Worm (Caenorhabditis elegans) whole organism, L4 larva: ENCODE results near the gene Y49E10.16.

Source experiments
- F49E8.2 ChIP-seq: sonication (generic microtip); optimal IDR thresholded peaks from 2 replicates; lab custom pipeline; 2016; ENCODE audit warnings: missing compliant biosample characterization, mild to moderate bottlenecking, missing genetic modification characterization, borderline replicate concordance
- T26A8.4 ChIP-seq: fragments of 200-800 bp; sonication (Bioruptor generic); IDR thresholded peaks from 2 replicates; pipeline ENCODE4 v1.3.6; 2022; ENCODE audit warnings: missing genetic modification characterization, missing compliant biosample characterization
- Y75B8A.6 ChIP-seq: fragments of 200-800 bp; sonication (Bioruptor generic); IDR thresholded peaks from 2 replicates; pipeline ENCODE4 v1.3.6; 2022; ENCODE audit warnings: missing genetic modification reagents, missing genetic modification characterization, missing compliant biosample characterization
- ZK546.5 ChIP-seq, 2 experiments: sonication (generic microtip); optimal IDR thresholded peaks; 2 replicates each; lab custom pipeline; 2017; ENCODE audit warnings: missing biosample characterization in 2 of 2, missing genetic modification characterization in 2 of 2
- aha-1 ChIP-seq: fragments of 150-350 bp; peaks from one replicate; lab custom pipeline; 2014; ENCODE audit warnings: missing biosample characterization, missing genetic modification characterization
- aly-2 ChIP-seq: sonication (generic microtip); optimal IDR thresholded peaks from 2 replicates; lab custom pipeline; 2018; ENCODE audit warnings: missing biosample characterization, missing genetic modification characterization
- ama-1 ChIP-seq: fragments of 150-350 bp; optimal IDR thresholded peaks from 2 replicates; lab custom pipeline; 2014; ENCODE audit warnings: inconsistent platforms, mixed read lengths
- ceh-20 ChIP-seq: fragments of 200-800 bp; sonication (Bioruptor generic); IDR thresholded peaks from 2 replicates; pipeline ENCODE4 v1.3.6; 2022; ENCODE audit warnings: missing genetic modification reagents, missing genetic modification characterization, missing compliant biosample characterization
- ceh-28 ChIP-seq: fragments of 150-350 bp; optimal IDR thresholded peaks from 2 replicates; lab custom pipeline; 2014; ENCODE audit warnings: missing biosample characterization, missing genetic modification reagents, missing genetic modification characterization
- ceh-44 ChIP-seq: fragments of 200-800 bp; sonication (Bioruptor generic); IDR thresholded peaks from 2 replicates; pipeline ENCODE4 v1.3.6; 2022; ENCODE audit warnings: missing genetic modification reagents, missing genetic modification characterization, missing compliant biosample characterization
- ces-1 ChIP-seq: fragments of 150-350 bp; sonication (generic microtip); optimal IDR thresholded peaks from 4 replicates; lab custom pipeline; 2014; ENCODE audit warnings: missing biosample characterization, missing genetic modification reagents, missing genetic modification characterization
- cey-2 ChIP-seq: sonication (generic microtip); optimal IDR thresholded peaks from 3 replicates; lab custom pipeline; 2017; ENCODE audit warnings: missing genetic modification characterization, mild to moderate bottlenecking, missing compliant biosample characterization, antibody characterized with exemption, borderline replicate concordance; ENCODE audit not compliant: insufficient read depth
- daf-12 ChIP-seq: fragments of 150-350 bp; optimal IDR thresholded peaks from 2 replicates; lab custom pipeline; 2014; ENCODE audit warnings: missing biosample characterization, missing genetic modification reagents, missing genetic modification characterization
- daf-16 ChIP-seq, 3 experiments: sonication (generic microtip); optimal IDR thresholded peaks; 2 replicates each; lab custom pipeline; 2016 to 2017; ENCODE audit warnings: missing genetic modification characterization in 3 of 3, missing genetic modification reagents in 3 of 3, mild to moderate bottlenecking in 2 of 3, missing compliant biosample characterization in 2 of 3, missing biosample characterization in 1 of 3, moderate library complexity in 1 of 3
- dmd-6 ChIP-seq: fragments of 200-800 bp; sonication (Bioruptor generic); IDR thresholded peaks from 2 replicates; pipeline ENCODE4 v1.3.6; 2022; ENCODE audit warnings: missing genetic modification reagents, missing genetic modification characterization, missing compliant biosample characterization
- duxl-1 ChIP-seq: sonication (generic microtip); optimal IDR thresholded peaks from 2 replicates; lab custom pipeline; 2016; ENCODE audit warnings: mild to moderate bottlenecking, missing genetic modification characterization, moderate library complexity, missing compliant biosample characterization; ENCODE audit not compliant: poor library complexity
- dve-1 ChIP-seq: sonication (generic microtip); optimal IDR thresholded peaks from 2 replicates; lab custom pipeline; 2017; ENCODE audit warnings: antibody characterized with exemption, mild to moderate bottlenecking, missing genetic modification characterization, missing compliant biosample characterization; ENCODE audit not compliant: insufficient read depth
- egl-27 ChIP-seq: sonication (generic microtip); optimal IDR thresholded peaks from 3 replicates; lab custom pipeline; 2017; ENCODE audit warnings: missing biosample characterization, missing genetic modification reagents, missing genetic modification characterization
- fkh-10 ChIP-seq: fragments of 150-350 bp; optimal IDR thresholded peaks from 2 replicates; lab custom pipeline; 2014; ENCODE audit warnings: missing biosample characterization, missing genetic modification reagents, missing genetic modification characterization
- hlh-11 ChIP-seq: fragments of 200-800 bp; sonication (Bioruptor generic); optimal IDR thresholded peaks from 2 replicates; lab custom pipeline; 2018; ENCODE audit warnings: mild to moderate bottlenecking, missing genetic modification characterization, missing compliant biosample characterization
- hlh-30 ChIP-seq: sonication (generic microtip); optimal IDR thresholded peaks from 2 replicates; lab custom pipeline; 2017; ENCODE audit warnings: antibody characterized with exemption, mild to moderate bottlenecking, missing genetic modification characterization, missing compliant biosample characterization; ENCODE audit not compliant: insufficient read depth
- lim-7 ChIP-seq: fragments of 200-800 bp; sonication (Bioruptor generic); IDR thresholded peaks from 2 replicates; pipeline ENCODE4 v1.3.6; 2022; ENCODE audit warnings: missing genetic modification characterization, missing compliant biosample characterization
- lin-13 ChIP-seq: fragments of 150-350 bp; optimal IDR thresholded peaks from 2 replicates; lab custom pipeline; 2014; ENCODE audit warnings: missing biosample characterization, missing genetic modification reagents, missing genetic modification characterization
- lin-15B ChIP-seq: fragments of 150-350 bp; sonication (generic microtip); optimal IDR thresholded peaks from 3 replicates; lab custom pipeline; 2014; ENCODE audit warnings: missing biosample characterization, missing genetic modification characterization
- lin-38 ChIP-seq: fragments of 200-800 bp; sonication (Bioruptor generic); IDR thresholded peaks from 2 replicates; pipeline ENCODE4 v1.3.6; 2022; ENCODE audit warnings: missing genetic modification reagents, missing genetic modification characterization, missing compliant biosample characterization
- lin-39 ChIP-seq: fragments of 150-350 bp; optimal IDR thresholded peaks from 2 replicates; lab custom pipeline; 2014; ENCODE audit warnings: missing biosample characterization, missing genetic modification reagents, missing genetic modification characterization
- lir-3 ChIP-seq: sonication (generic microtip); optimal IDR thresholded peaks from 2 replicates; lab custom pipeline; 2016; ENCODE audit warnings: mild to moderate bottlenecking, missing genetic modification characterization, missing compliant biosample characterization
- lsy-2 ChIP-seq, 2 experiments: fragments of 150-350 bp in 1 of 2; sonication (generic microtip) in 1 of 2; optimal IDR thresholded peaks; 2 replicates each; lab custom pipeline; 2014 to 2017; ENCODE audit warnings: missing biosample characterization in 2 of 2, missing genetic modification characterization in 2 of 2
- madf-9 ChIP-seq: fragments of 200-800 bp; sonication (Bioruptor generic); conservative IDR thresholded peaks from 2 replicates; pipeline ENCODE4 v1.3.6; 2022; ENCODE audit warnings: missing genetic modification reagents, missing genetic modification characterization, missing compliant biosample characterization
- mes-2 ChIP-seq: sonication (generic microtip); optimal IDR thresholded peaks from 2 replicates; lab custom pipeline; 2016; ENCODE audit warnings: missing genotype, mild to moderate bottlenecking, missing genetic modification characterization, missing compliant biosample characterization; ENCODE audit not compliant: poor library complexity, severe bottlenecking
- nhr-102 ChIP-seq: sonication (generic microtip); optimal IDR thresholded peaks from 2 replicates; lab custom pipeline; 2016; ENCODE audit warnings: mild to moderate bottlenecking, missing genetic modification characterization, moderate library complexity, missing compliant biosample characterization
- nhr-28 ChIP-seq: fragments of 150-350 bp; optimal IDR thresholded peaks from 2 replicates; lab custom pipeline; 2014; ENCODE audit warnings: missing biosample characterization, missing genetic modification characterization
- nhr-6 ChIP-seq: fragments of 150-350 bp; optimal IDR thresholded peaks from 2 replicates; lab custom pipeline; 2014; ENCODE audit warnings: missing biosample characterization, missing genetic modification characterization
- pha-4 ChIP-seq, 2 experiments: fragments of 150-350 bp in 1 of 2; fragments of 200-800 bp in 1 of 2; sonication (Bioruptor generic) in 1 of 2; IDR thresholded peaks in 1 of 2; optimal IDR thresholded peaks in 1 of 2; 2 replicates each; pipeline versions ENCODE4 v1.3.6 to Lab custom; 2014 to 2022; ENCODE audit warnings: missing genetic modification characterization in 2 of 2, missing genetic modification reagents in 2 of 2, missing biosample characterization in 1 of 2, missing compliant biosample characterization in 1 of 2
- php-3 ChIP-seq: fragments of 200-800 bp; sonication (Bioruptor generic); IDR thresholded peaks from 2 replicates; pipeline ENCODE4 v1.3.6; 2022; ENCODE audit warnings: missing genetic modification reagents, missing genetic modification characterization, missing compliant biosample characterization
- pqm-1 ChIP-seq: sonication (generic microtip); optimal IDR thresholded peaks from 2 replicates; lab custom pipeline; 2017; ENCODE audit warnings: missing biosample characterization, missing genetic modification characterization
- rbr-2 ChIP-seq: sonication (generic microtip); optimal IDR thresholded peaks from 2 replicates; lab custom pipeline; 2016; ENCODE audit warnings: missing genotype, missing genetic modification characterization, missing compliant biosample characterization
- skn-1 ChIP-seq: fragments of 150-350 bp; optimal IDR thresholded peaks from 2 replicates; lab custom pipeline; 2014; ENCODE audit warnings: missing biosample characterization, missing genetic modification characterization
- snpc-1.2 ChIP-seq: fragments of 200-800 bp; sonication (Bioruptor generic); IDR thresholded peaks from 2 replicates; pipeline ENCODE4 v1.3.6; 2022; ENCODE audit warnings: missing genetic modification reagents, missing genetic modification characterization, missing compliant biosample characterization
- spr-1 ChIP-seq: sonication (generic microtip); optimal IDR thresholded peaks from 2 replicates; lab custom pipeline; 2016; ENCODE audit warnings: mild to moderate bottlenecking, missing genetic modification characterization, missing compliant biosample characterization
- unc-130 ChIP-seq: sonication (generic microtip); optimal IDR thresholded peaks from 2 replicates; lab custom pipeline; 2016; ENCODE audit warnings: missing genetic modification reagents, missing genetic modification characterization, missing compliant biosample characterization
- unc-39 ChIP-seq: sonication (generic microtip); optimal IDR thresholded peaks from 2 replicates; lab custom pipeline; 2017; ENCODE audit warnings: missing biosample characterization, missing genetic modification characterization
- unc-62 ChIP-seq, 3 experiments: fragments of 150-350 bp in 1 of 3; sonication (generic microtip); optimal IDR thresholded peaks in 2 of 3; peaks in 1 of 3; 1 replicate in 1 of 3; 2 replicates in 2 of 3; lab custom pipeline; 2014 to 2017; ENCODE audit warnings: missing biosample characterization in 3 of 3, missing genetic modification characterization in 3 of 3, missing genetic modification reagents in 3 of 3, missing genotype in 1 of 3
- ztf-11 ChIP-seq: fragments of 150-350 bp; optimal IDR thresholded peaks from 2 replicates; lab custom pipeline; 2014; ENCODE audit warnings: missing biosample characterization, missing genetic modification characterization
- ztf-7 ChIP-seq: fragments of 150-350 bp; optimal IDR thresholded peaks from 2 replicates; lab custom pipeline; 2014; ENCODE audit warnings: missing biosample characterization, missing genetic modification characterization

Y49E10.16 gene

ce11 chrIII:12453315-12453714 lies 23.0 kb downstream of the Y49E10.16 start, which contains the start of gene ani-1 (continued):
- no peak for TF ChIP-seq ces-1 (GFP tag; lab: Kevin White, UChicago)
- TF ChIP-seq duxl-1 = peak; percentile 5
- 0 out of 2 replicates have a peak, but pooled peaks have one; percentile 49 for TF ChIP-seq pha-4 (GFP tag; IDR thresholded peaks at IDR 0.05; lab: Robert Waterston, UW)
- no peak for TF ChIP-seq pha-4 (tag; optimal IDR thresholded peaks at IDR 0.05; lab: Kevin White, UChicago)
- peak; percentile 31 for TF ChIP-seq F49E8.2
- peak; percentile 54 for TF ChIP-seq hlh-30 (tag; lab: Kevin White, UChicago)
- peak; percentile 63 for TF ChIP-seq nhr-6
- TF ChIP-seq spr-1 (tag; lab: Kevin White, UChicago) = peak; percentile 10
- TF ChIP-seq ama-1 = peak; percentile 92
- TF ChIP-seq egl-27 (tag; lab: Kevin White, UChicago) = no peak
- TF ChIP-seq T26A8.4 (GFP tag; lab: Robert Waterston, UW) = 0 out of 2 replicates have a peak, but pooled peaks have one; percentile 18
- peak; percentile 14 for TF ChIP-seq nhr-102 (tag; lab: Kevin White, UChicago)
- peak; percentile 86 for TF ChIP-seq unc-130 (GFP tag; lab: Kevin White, UChicago)
- no peak for TF ChIP-seq lin-15B (tag; lab: Kevin White, UChicago)
- peak; percentile 36 for TF ChIP-seq rbr-2
- peak; percentile 30; the same call in 1 of the 2 replicates for TF ChIP-seq snpc-1.2
- no peak for TF ChIP-seq lin-39
- TF ChIP-seq Y75B8A.6 = no peak
- TF ChIP-seq, all 104 proteins: peak for 25

- TF ChIP-seq daf-16 (GFP tag; optimal IDR thresholded peaks at IDR 0.05; lab: Kevin White, UChicago) = no peak
- TF ChIP-seq daf-16 (tag; optimal IDR thresholded peaks at IDR 0.05; lab: Kevin White, UChicago) = peak; percentile 75
- TF ChIP-seq ceh-28 = peak; percentile 62
- peak; percentile 29 for TF ChIP-seq dve-1 (tag; lab: Kevin White, UChicago)
- TF ChIP-seq nhr-28 (tag; lab: Kevin White, UChicago) = peak; percentile 32
- peak; percentile 75 for TF ChIP-seq pqm-1 (tag; lab: Kevin White, UChicago)
- peak; percentile 2 for TF ChIP-seq hlh-30 (tag; lab: Kevin White, UChicago)
- no peak for TF ChIP-seq madf-9 (GFP tag; lab: Robert Waterston, UW)
- TF ChIP-seq mes-2 (tag; lab: Kevin White, UChicago) = peak; percentile 19
- TF ChIP-seq aha-1 (tag; lab: Kevin White, UChicago) = peak; percentile 89
- TF ChIP-seq nhr-102 (tag; lab: Kevin White, UChicago) = no peak
- peak; percentile 31 for TF ChIP-seq dmd-6
- peak; percentile 44 for TF ChIP-seq php-3 (GFP tag; lab: Robert Waterston, UW)
- no peak for TF ChIP-seq skn-1 (tag; lab: Kevin White, UChicago)
- no peak for TF ChIP-seq ZK546.5 (tag; optimal IDR thresholded peaks at IDR 0.05; lab: Kevin White, UChicago)
- TF ChIP-seq ztf-7 (tag; lab: Kevin White, UChicago) = no peak
Observed at ce11 chrIII:12453785-12454184, 23.5 kb downstream of the Y49E10.16 start.

- no peak for TF ChIP-seq unc-62 (GFP tag; optimal IDR thresholded peaks at IDR 0.05 in 1 of 2; lab: Kevin White, UChicago)
- no peak for TF ChIP-seq unc-62 (tag; optimal IDR thresholded peaks at IDR 0.05; lab: Kevin White, UChicago)
- TF ChIP-seq unc-130 (GFP tag; lab: Kevin White, UChicago) = no peak
- peak in 1 of 2 experiments; percentile 33 for TF ChIP-seq lsy-2 (tag; optimal IDR thresholded peaks at IDR 0.05; lab: Kevin White, UChicago)
- no peak for TF ChIP-seq lir-3 (tag; lab: Kevin White, UChicago)
- no peak for TF ChIP-seq fkh-10
- TF ChIP-seq hlh-11 = no peak
- TF ChIP-seq ztf-7 (tag; lab: Kevin White, UChicago) = no peak
- TF ChIP-seq lim-7 = no peak
- TF ChIP-seq ztf-11 (tag; lab: Kevin White, UChicago) = no peak
- no peak for TF ChIP-seq lin-13 (GFP tag; lab: Kevin White, UChicago)
- TF ChIP-seq aly-2 (tag; lab: Kevin White, UChicago) = no peak
- TF ChIP-seq daf-12 (tag; lab: Kevin White, UChicago) = no peak
- TF ChIP-seq ceh-20 (GFP tag; lab: Robert Waterston, UW) = no peak
- no peak for TF ChIP-seq cey-2
- TF ChIP-seq php-3 (GFP tag; lab: Robert Waterston, UW) = no peak
- TF ChIP-seq mes-2 (tag; lab: Kevin White, UChicago) = peak; percentile 47
- no peak for TF ChIP-seq ceh-44 (GFP tag; lab: Robert Waterston, UW)
- peak; percentile 67 for TF ChIP-seq lin-38
- TF ChIP-seq unc-39 (tag; lab: Kevin White, UChicago) = no peak
Observed at ce11 chrIII:12455651-12456420, 25.5 kb downstream of the Y49E10.16 start.
